Worm (Caenorhabditis elegans) whole organism, L1 larva: ENCODE measurements around the gene R11D1.4.
A peak's percentile ranks its signal among the peaks of the same experiment; 100 is the strongest.

Source experiments
- C16A3.4 ChIP-seq: fragments of 150-350 bp; optimal IDR thresholded peaks from 2 replicates; lab custom pipeline; 2014; ENCODE audit warnings: missing biosample characterization, missing genetic modification characterization
- aha-1 ChIP-seq: fragments of 150-350 bp; optimal IDR thresholded peaks from 2 replicates; lab custom pipeline; 2014; ENCODE audit warnings: missing biosample characterization, missing genetic modification characterization
- aly-2 ChIP-seq: fragments of 150-350 bp; optimal IDR thresholded peaks from 2 replicates; lab custom pipeline; 2014; ENCODE audit warnings: missing biosample characterization, missing genetic modification characterization
- blmp-1 ChIP-seq: fragments of 150-350 bp; optimal IDR thresholded peaks from 2 replicates; lab custom pipeline; 2014; ENCODE audit warnings: missing biosample characterization, missing genetic modification characterization
- dsc-1 ChIP-seq: sonication (generic microtip); optimal IDR thresholded peaks from 2 replicates; lab custom pipeline; 2016; ENCODE audit warnings: mild to moderate bottlenecking, missing genetic modification characterization, missing compliant biosample characterization
- efl-1 ChIP-seq, 4 experiments: fragments of 150-350 bp; optimal IDR thresholded peaks in 3 of 4; peaks in 1 of 4; 1 replicate in 1 of 4; 2 replicates in 3 of 4; lab custom pipeline; 2014; ENCODE audit warnings: missing biosample characterization in 2 of 4, missing genetic modification characterization in 2 of 4, missing genetic modification reagents in 2 of 4
- elt-2 ChIP-seq: sonication (generic microtip); optimal IDR thresholded peaks from 2 replicates; lab custom pipeline; 2016; ENCODE audit warnings: missing genetic modification characterization, mild to moderate bottlenecking, inconsistent platforms, missing compliant biosample characterization, missing genetic modification reagents
- elt-3 ChIP-seq, 6 experiments: fragments of 150-350 bp in 1 of 6; sonication (generic microtip); optimal IDR thresholded peaks; 2 replicates each; lab custom pipeline; 2017 to 2018; ENCODE audit warnings: missing biosample characterization in 6 of 6, missing genetic modification characterization in 6 of 6, inconsistent platforms in 1 of 6
- fkh-4 ChIP-seq: sonication (generic microtip); optimal IDR thresholded peaks from 2 replicates; lab custom pipeline; 2016; ENCODE audit warnings: missing compliant biosample characterization, missing genetic modification characterization, borderline replicate concordance
- fkh-8 ChIP-seq: sonication (generic microtip); optimal IDR thresholded peaks from 2 replicates; lab custom pipeline; 2016; ENCODE audit warnings: mild to moderate bottlenecking, missing genetic modification characterization, missing compliant biosample characterization
- irx-1 ChIP-seq: sonication (generic microtip); optimal IDR thresholded peaks from 2 replicates; lab custom pipeline; 2016; ENCODE audit warnings: missing genetic modification characterization, missing compliant biosample characterization
- jun-1 ChIP-seq: fragments of 150-350 bp; optimal IDR thresholded peaks from 2 replicates; lab custom pipeline; 2014; ENCODE audit warnings: missing biosample characterization, missing genetic modification reagents, missing genetic modification characterization
- lin-14 ChIP-seq: fragments of 200-800 bp; sonication (Bioruptor generic); optimal IDR thresholded peaks from 2 replicates; lab custom pipeline; 2018; ENCODE audit warnings: mild to moderate bottlenecking, missing genetic modification characterization, moderate library complexity, missing compliant biosample characterization
- lin-35 ChIP-seq, 2 experiments: fragments of 150-350 bp; optimal IDR thresholded peaks; 2 replicates each; lab custom pipeline; 2014; ENCODE audit warnings: missing biosample characterization in 2 of 2, missing genetic modification characterization in 2 of 2, missing genetic modification reagents in 2 of 2
- lsy-2 ChIP-seq, 2 experiments: fragments of 150-350 bp; optimal IDR thresholded peaks; 2 replicates each; lab custom pipeline; 2014; ENCODE audit warnings: missing biosample characterization in 2 of 2, missing genetic modification characterization in 2 of 2
- nhr-11 ChIP-seq: fragments of 150-350 bp; optimal IDR thresholded peaks from 2 replicates; lab custom pipeline; 2014; ENCODE audit warnings: missing biosample characterization, missing genetic modification characterization
- nhr-19 ChIP-seq: fragments of 200-800 bp; sonication (Bioruptor generic); conservative IDR thresholded peaks from 2 replicates; pipeline ENCODE4 v1.3.6; 2022; ENCODE audit warnings: missing genetic modification characterization, missing compliant biosample characterization
- nhr-20 ChIP-seq: sonication (generic microtip); optimal IDR thresholded peaks from 2 replicates; lab custom pipeline; 2016; ENCODE audit warnings: mild to moderate bottlenecking, missing genetic modification characterization, missing compliant biosample characterization
- nhr-28 ChIP-seq: fragments of 150-350 bp; optimal IDR thresholded peaks from 2 replicates; lab custom pipeline; 2014; ENCODE audit warnings: missing biosample characterization, missing genetic modification characterization
- nhr-71 ChIP-seq: sonication (generic microtip); optimal IDR thresholded peaks from 2 replicates; lab custom pipeline; 2016; ENCODE audit warnings: mild to moderate bottlenecking, missing genetic modification characterization, moderate library complexity, missing compliant biosample characterization
- nhr-76 ChIP-seq: sonication (generic microtip); optimal IDR thresholded peaks from 2 replicates; lab custom pipeline; 2017; ENCODE audit warnings: missing biosample characterization, missing genetic modification characterization
- nhr-85 ChIP-seq: sonication (generic microtip); peaks from one replicate; lab custom pipeline; 2016; ENCODE audit warnings: missing genetic modification characterization, inconsistent platforms, missing compliant biosample characterization
- nhr-90 ChIP-seq: sonication (generic microtip); optimal IDR thresholded peaks from 2 replicates; lab custom pipeline; 2016; ENCODE audit warnings: mild to moderate bottlenecking, missing genetic modification characterization, missing compliant biosample characterization; ENCODE audit not compliant: poor library complexity
- pag-3 ChIP-seq: sonication (generic microtip); optimal IDR thresholded peaks from 2 replicates; lab custom pipeline; 2017; ENCODE audit warnings: missing genetic modification characterization, mild to moderate bottlenecking, missing compliant biosample characterization, antibody characterized with exemption, borderline replicate concordance; ENCODE audit not compliant: insufficient read depth
- pax-3 ChIP-seq: fragments of 200-800 bp; sonication (Bioruptor generic); optimal IDR thresholded peaks from 2 replicates; lab custom pipeline; 2018; ENCODE audit warnings: mild to moderate bottlenecking, missing genetic modification characterization, moderate library complexity, missing compliant biosample characterization
- skn-1 ChIP-seq: fragments of 150-350 bp; optimal IDR thresholded peaks from 2 replicates; lab custom pipeline; 2014; ENCODE audit warnings: missing biosample characterization, missing genetic modification characterization
- sptf-1 ChIP-seq: fragments of 150-350 bp; optimal IDR thresholded peaks from 2 replicates; lab custom pipeline; 2014; ENCODE audit warnings: missing biosample characterization, missing genetic modification characterization
- tbx-2 ChIP-seq: sonication (generic microtip); optimal IDR thresholded peaks from 2 replicates; lab custom pipeline; 2016; ENCODE audit warnings: missing genetic modification characterization, missing compliant biosample characterization
- tlp-1 ChIP-seq: fragments of 150-350 bp; optimal IDR thresholded peaks from 2 replicates; lab custom pipeline; 2014; ENCODE audit warnings: missing biosample characterization, missing genetic modification characterization
- unc-62 ChIP-seq: fragments of 150-350 bp; optimal IDR thresholded peaks from 2 replicates; lab custom pipeline; 2014; ENCODE audit warnings: missing biosample characterization, missing genetic modification reagents, missing genetic modification characterization
- xbp-1 ChIP-seq: sonication (generic microtip); optimal IDR thresholded peaks from 2 replicates; lab custom pipeline; 2016; ENCODE audit warnings: missing genetic modification characterization, missing compliant biosample characterization
- ztf-11 ChIP-seq, 2 experiments: sonication (generic microtip); optimal IDR thresholded peaks; 2 replicates each; lab custom pipeline; 2016 to 2017; ENCODE audit warnings: missing genetic modification characterization in 2 of 2, missing biosample characterization in 1 of 2, missing compliant biosample characterization in 1 of 2

The R11D1.4 gene

ce11 chrV:12736166-12736753 lies 22.2 kb upstream of the R11D1.4 start, which contains the start of gene cky-1:
Gene cky-1, plus strand, starts transcription at chrV:12736703.
- TF ChIP-seq nhr-76 (tag; lab: Kevin White, UChicago), result no peak
- TF ChIP-seq aha-1 (tag; lab: Kevin White, UChicago), result no peak
- TF ChIP-seq aly-2, result no peak
- TF ChIP-seq unc-62 (GFP tag; lab: Kevin White, UChicago), result no peak
- TF ChIP-seq skn-1 (tag; lab: Kevin White, UChicago), result no peak
- no peak for TF ChIP-seq pax-3
- no peak for TF ChIP-seq xbp-1 (tag; lab: Kevin White, UChicago)
- TF ChIP-seq tlp-1 (tag; lab: Kevin White, UChicago), result no peak
- no peak for TF ChIP-seq dsc-1 (tag; lab: Kevin White, UChicago)
- no peak for TF ChIP-seq lin-14
- TF ChIP-seq irx-1 (tag; lab: Kevin White, UChicago), result no peak
- no peak for TF ChIP-seq C16A3.4 (tag; lab: Kevin White, UChicago)
- no peak for TF ChIP-seq nhr-28 (tag; lab: Kevin White, UChicago)
- TF ChIP-seq fkh-8 (tag; lab: Kevin White, UChicago), result no peak

ce11 chrV:12733465-12734248 lies 19.6 kb upstream of the R11D1.4 start, which contains the start of the genes dhs-21 and xbx-9:
Gene dhs-21, minus strand, starts transcription at chrV:12733645.
Gene xbx-9, plus strand, starts transcription at chrV:12734198.
- no peak for TF ChIP-seq tbx-2 (tag; lab: Kevin White, UChicago)
- TF ChIP-seq elt-3 (tag; optimal IDR thresholded peaks at IDR 0.05; lab: Kevin White, UChicago), result peak in 4 of 6 experiments; percentile 32 to 88 (median 74)
- TF ChIP-seq lsy-2 (tag; optimal IDR thresholded peaks at IDR 0.05; lab: Kevin White, UChicago), result peak in 1 of 2 experiments; percentile 26
- TF ChIP-seq blmp-1 (tag; lab: Kevin White, UChicago), result peak; percentile 48
- TF ChIP-seq elt-2, result peak; percentile 60
- TF ChIP-seq ztf-11 (tag; optimal IDR thresholded peaks at IDR 0.05; lab: Kevin White, UChicago), result no peak
- TF ChIP-seq lin-35 (GFP tag; optimal IDR thresholded peaks at IDR 0.05; lab: Kevin White, UChicago), result peak in 1 of 2 experiments; percentile 39
- TF ChIP-seq nhr-71 (tag; lab: Kevin White, UChicago), result peak; percentile 35
- peak; percentile 31 for TF ChIP-seq lin-14
- no peak for TF ChIP-seq sptf-1 (tag; lab: Kevin White, UChicago)
- peak; percentile 7 for TF ChIP-seq nhr-90
- TF ChIP-seq nhr-20 (tag; lab: Kevin White, UChicago), result peak; percentile 43

ce11 chrV:12732734-12733133 lies 18.7 kb upstream of the R11D1.4 start:
- TF ChIP-seq jun-1 (tag; lab: Kevin White, UChicago), result peak; percentile 45
- TF ChIP-seq pag-3 (tag; lab: Kevin White, UChicago), result no peak
- TF ChIP-seq nhr-85 (tag; lab: Kevin White, UChicago), result peak; percentile 69
- no peak for TF ChIP-seq aha-1 (tag; lab: Kevin White, UChicago)
- TF ChIP-seq elt-3 (tag; optimal IDR thresholded peaks at IDR 0.05; lab: Kevin White, UChicago), result peak in 2 of 6 experiments; percentile 11 to 29
- TF ChIP-seq efl-1 (optimal IDR thresholded peaks at IDR 0.05; lab: Kevin White, UChicago), result no peak
- TF ChIP-seq efl-1 (GFP tag; optimal IDR thresholded peaks at IDR 0.05 in 1 of 2; lab: Kevin White, UChicago), result peak in 1 of 2 experiments; percentile 2
- peak; percentile 80 for TF ChIP-seq elt-2
- no peak for TF ChIP-seq fkh-4

ce11 chrV:12729220-12729619 lies 15.2 kb upstream of the R11D1.4 start, which contains the start of gene R11D1.10:
Gene R11D1.10, plus strand, starts transcription at chrV:12729520.
- TF ChIP-seq pax-3, result no peak
- no peak for TF ChIP-seq nhr-19 (GFP tag; lab: Robert Waterston, UW)
- TF ChIP-seq efl-1 (optimal IDR thresholded peaks at IDR 0.05; lab: Kevin White, UChicago), result no peak
- peak in 1 of 2 experiments; percentile 70 for TF ChIP-seq efl-1 (GFP tag; optimal IDR thresholded peaks at IDR 0.05 in 1 of 2; lab: Kevin White, UChicago)
- TF ChIP-seq nhr-11 (tag; lab: Kevin White, UChicago), result no peak
